Fruit fly (Drosophila melanogaster): ENCODE data around the gene CG1792.

DNA sequence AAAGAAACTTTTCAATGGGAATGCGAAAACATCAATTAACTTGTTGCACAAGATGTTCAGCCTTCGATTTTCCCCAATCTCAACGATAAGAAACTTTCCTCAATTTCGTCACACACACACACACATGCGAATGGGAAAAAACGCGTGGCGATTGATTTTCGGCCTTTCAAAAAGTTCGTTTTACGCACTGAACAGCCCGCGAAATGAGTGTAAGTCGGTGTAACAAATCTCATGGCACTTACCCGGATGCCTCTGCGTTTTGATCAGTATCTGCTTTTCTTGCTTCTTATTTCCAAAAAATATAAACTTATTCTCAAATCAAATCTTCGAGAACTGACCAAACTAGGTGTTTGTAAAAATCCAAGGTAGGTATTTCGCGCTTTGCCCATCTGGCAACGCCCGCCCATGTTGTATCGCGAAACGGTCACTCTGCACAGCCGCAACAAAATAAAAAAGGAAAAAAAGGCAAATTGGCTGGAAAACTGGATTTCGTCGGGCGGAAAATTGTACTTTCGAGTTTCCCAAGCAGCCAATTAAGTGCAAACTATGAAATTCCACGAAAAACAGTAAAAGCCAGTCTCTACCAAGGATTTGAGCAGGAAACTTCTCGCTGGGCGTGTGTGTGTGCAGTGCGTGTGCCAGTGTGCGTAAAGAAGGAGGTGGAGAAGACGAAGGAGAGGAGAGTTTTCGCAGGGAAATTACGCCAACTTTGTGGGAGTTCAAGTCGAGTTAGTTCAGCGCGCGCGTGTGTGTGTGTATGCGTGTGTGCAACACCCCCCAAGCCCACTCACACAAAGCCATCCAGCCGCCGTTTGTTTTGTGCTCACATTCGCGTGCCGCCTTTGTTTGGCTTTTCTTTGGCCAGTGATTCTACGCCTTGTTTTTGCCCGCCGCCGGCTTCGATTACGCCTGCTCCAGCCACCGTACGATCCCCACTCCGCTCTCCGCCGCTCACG, 5.2 kb upstream of the CG1792 start, which contains the start of gene Med:
- TF ChIP-seq CG8478 (optimal IDR thresholded peaks at IDR 0.05) = no peak
- TF ChIP-seq CTCF (optimal IDR thresholded peaks at IDR 0.05) = no peak
